Fruit fly (Drosophila melanogaster) whole organism: Measurements from ENCODE around the gene CG5880.

Source experiments
- CG8478 ChIP-seq: fragments of >200 bp; optimal IDR thresholded peaks from 2 replicates; lab custom pipeline; 2018; ENCODE audit warnings: inconsistent platforms
- EcR ChIP-seq, 2 experiments: fragments of >200 bp; optimal IDR thresholded peaks; 2 replicates each; lab custom pipeline; 2017; ENCODE audit warnings: missing biosample characterization in 2 of 2, missing genetic modification characterization in 2 of 2, missing genetic modification reagents in 2 of 2
- pan ChIP-seq: fragments of >200 bp; optimal IDR thresholded peaks from 2 replicates; lab custom pipeline; 2017
- psq ChIP-seq: fragments of >200 bp; optimal IDR thresholded peaks from 2 replicates; lab custom pipeline; 2017
- usp ChIP-seq: fragments of >200 bp; optimal IDR thresholded peaks from 2 replicates; lab custom pipeline; 2017; ENCODE audit warnings: missing biosample characterization, missing genetic modification characterization, mixed read lengths

dm6 chr3R:27094233-27094632 lies 22.3 kb upstream of the CG5880 start, which contains the start of gene CG14259:
- TF ChIP-seq pan = no peak
- no peak for TF ChIP-seq EcR (GFP tag; optimal IDR thresholded peaks at IDR 0.05; lab: Kevin White, UChicago)
- no peak for TF ChIP-seq usp
- no peak for TF ChIP-seq psq (lab: Kevin White, UChicago)
- no peak for TF ChIP-seq CG8478 (lab: Kevin White, UChicago)
